Worm (Caenorhabditis elegans) whole organism, L4 larva: ENCODE measurements around the gene coel-1.

ENCODE experiments used
- lin-39 ChIP-seq: fragments of 150-350 bp; optimal IDR thresholded peaks from 2 replicates; lab custom pipeline; 2014; ENCODE audit warnings: missing biosample characterization, missing genetic modification reagents, missing genetic modification characterization
- lsy-2 ChIP-seq, 2 experiments: fragments of 150-350 bp in 1 of 2; sonication (generic microtip) in 1 of 2; optimal IDR thresholded peaks; 2 replicates each; lab custom pipeline; 2014 to 2017; ENCODE audit warnings: missing biosample characterization in 2 of 2, missing genetic modification characterization in 2 of 2
- madf-9 ChIP-seq: fragments of 200-800 bp; sonication (Bioruptor generic); conservative IDR thresholded peaks from 2 replicates; pipeline ENCODE4 v1.3.6; 2022; ENCODE audit warnings: missing genetic modification reagents, missing genetic modification characterization, missing compliant biosample characterization
- mdt-29 ChIP-seq: fragments of 200-800 bp; sonication (Bioruptor generic); IDR thresholded peaks from 2 replicates; pipeline ENCODE4 v1.3.6; 2022; ENCODE audit warnings: missing genetic modification reagents, missing genetic modification characterization, missing compliant biosample characterization
- mes-2 ChIP-seq: sonication (generic microtip); optimal IDR thresholded peaks from 2 replicates; lab custom pipeline; 2016; ENCODE audit warnings: missing genotype, mild to moderate bottlenecking, missing genetic modification characterization, missing compliant biosample characterization; ENCODE audit not compliant: poor library complexity, severe bottlenecking
- skn-1 ChIP-seq: fragments of 150-350 bp; optimal IDR thresholded peaks from 2 replicates; lab custom pipeline; 2014; ENCODE audit warnings: missing biosample characterization, missing genetic modification characterization
- snpc-4 ChIP-seq: fragments of 150-350 bp; optimal IDR thresholded peaks from 2 replicates; lab custom pipeline; 2014; ENCODE audit warnings: missing biosample characterization, missing genetic modification characterization
- unc-62 ChIP-seq, 3 experiments: fragments of 150-350 bp in 1 of 3; sonication (generic microtip); optimal IDR thresholded peaks in 2 of 3; peaks in 1 of 3; 1 replicate in 1 of 3; 2 replicates in 2 of 3; lab custom pipeline; 2014 to 2017; ENCODE audit warnings: missing biosample characterization in 3 of 3, missing genetic modification characterization in 3 of 3, missing genetic modification reagents in 3 of 3, missing genotype in 1 of 3
- zag-1 ChIP-seq: fragments of 150-350 bp; optimal IDR thresholded peaks from 2 replicates; lab custom pipeline; 2014; ENCODE audit warnings: missing biosample characterization, missing genetic modification characterization
- ztf-11 ChIP-seq: fragments of 150-350 bp; optimal IDR thresholded peaks from 2 replicates; lab custom pipeline; 2014; ENCODE audit warnings: missing biosample characterization, missing genetic modification characterization

- no peak for TF ChIP-seq unc-62 (GFP tag; optimal IDR thresholded peaks at IDR 0.05 in 1 of 2; lab: Kevin White, UChicago)
- no peak for TF ChIP-seq unc-62 (tag; optimal IDR thresholded peaks at IDR 0.05; lab: Kevin White, UChicago)
- no peak for TF ChIP-seq ztf-11
- TF ChIP-seq snpc-4 (tag; lab: Kevin White, UChicago) = no peak
- no peak for TF ChIP-seq lsy-2 (tag; optimal IDR thresholded peaks at IDR 0.05; lab: Kevin White, UChicago)
- TF ChIP-seq mdt-29 = no peak
- TF ChIP-seq zag-1 (tag; lab: Kevin White, UChicago) = no peak
- TF ChIP-seq skn-1 (tag; lab: Kevin White, UChicago) = no peak
- no peak for TF ChIP-seq madf-9
- no peak for TF ChIP-seq lin-39 (tag; lab: Kevin White, UChicago)
- TF ChIP-seq mes-2 (tag; lab: Kevin White, UChicago) = no peak
These were observed 19.0 kb downstream of the coel-1 start for ce11 chrX:4284470-4284869.
